Worm (Caenorhabditis elegans) whole organism, young adult: Measurements from ENCODE around the gene rps-4.

Experiments
- F33H1.4 ChIP-seq: fragments of 200-800 bp; sonication (Bioruptor generic); IDR thresholded peaks from 2 replicates; pipeline ENCODE4 v1.3.6; 2022; ENCODE audit warnings: missing genetic modification reagents, missing genetic modification characterization, missing compliant biosample characterization
- F37B4.10 ChIP-seq: fragments of 200-800 bp; sonication (Bioruptor generic); IDR thresholded peaks from 2 replicates; pipeline ENCODE4 v1.3.6; 2022; ENCODE audit warnings: missing genetic modification characterization, missing compliant biosample characterization
- F39B2.1 ChIP-seq: fragments of 200-800 bp; sonication (Bioruptor generic); IDR thresholded peaks from 2 replicates; pipeline ENCODE4 v1.3.6; 2022; ENCODE audit warnings: missing genetic modification reagents, missing genetic modification characterization, missing compliant biosample characterization
- F55B11.4 ChIP-seq: sonication (generic microtip); optimal IDR thresholded peaks from 2 replicates; lab custom pipeline; 2016; ENCODE audit warnings: missing compliant biosample characterization, missing genetic modification characterization, borderline replicate concordance; ENCODE audit not compliant: insufficient read depth
- K12H6.12 ChIP-seq: fragments of 200-800 bp; sonication (Bioruptor generic); optimal IDR thresholded peaks from 2 replicates; lab custom pipeline; 2018; ENCODE audit warnings: mild to moderate bottlenecking, missing genetic modification characterization, missing compliant biosample characterization
- Y67H2A.10 ChIP-seq: fragments of 200-800 bp; sonication (Bioruptor generic); conservative IDR thresholded peaks from 2 replicates; pipeline ENCODE4 v1.3.6; 2022; ENCODE audit warnings: missing genetic modification reagents, missing genetic modification characterization, missing compliant biosample characterization
- ZK185.1 ChIP-seq: sonication (generic microtip); optimal IDR thresholded peaks from 2 replicates; lab custom pipeline; 2016; ENCODE audit warnings: mild to moderate bottlenecking, missing genetic modification characterization, missing compliant biosample characterization; ENCODE audit not compliant: poor library complexity, severe bottlenecking
- akir-1 ChIP-seq: fragments of 200-800 bp; sonication (Bioruptor generic); optimal IDR thresholded peaks from 2 replicates; lab custom pipeline; 2018; ENCODE audit warnings: mild to moderate bottlenecking, missing genetic modification characterization, moderate library complexity, missing compliant biosample characterization
- ama-1 ChIP-seq, 3 experiments: fragments of 150-350 bp in 1 of 3; sonication (generic microtip) in 2 of 3; optimal IDR thresholded peaks; 2 replicates each; lab custom pipeline; 2014 to 2018; ENCODE audit warnings: missing biosample characterization in 2 of 3, missing genetic modification characterization in 2 of 3, missing genetic modification reagents in 2 of 3
- attf-5 ChIP-seq: fragments of 200-800 bp; sonication (Bioruptor generic); optimal IDR thresholded peaks from 2 replicates; lab custom pipeline; 2018; ENCODE audit warnings: mild to moderate bottlenecking, missing genetic modification characterization, missing compliant biosample characterization
- attf-6 ChIP-seq: fragments of 200-800 bp; sonication (Bioruptor generic); IDR thresholded peaks from 2 replicates; pipeline ENCODE4 v1.3.6; 2022; ENCODE audit warnings: missing genetic modification reagents, missing genetic modification characterization, missing compliant biosample characterization
- bed-2 ChIP-seq: fragments of 200-800 bp; sonication (Bioruptor generic); IDR thresholded peaks from 2 replicates; pipeline ENCODE4 v1.3.6; 2022; ENCODE audit warnings: missing genetic modification reagents, missing genetic modification characterization, missing compliant biosample characterization
- ceh-58 ChIP-seq: fragments of 200-800 bp; sonication (Bioruptor generic); IDR thresholded peaks from 2 replicates; pipeline ENCODE4 v1.3.6; 2022; ENCODE audit warnings: missing genetic modification characterization, missing compliant biosample characterization
- chd-7 ChIP-seq: sonication (generic microtip); optimal IDR thresholded peaks from 2 replicates; lab custom pipeline; 2016; ENCODE audit warnings: mild to moderate bottlenecking, missing genetic modification characterization, moderate library complexity, missing compliant biosample characterization
- dox-1 ChIP-seq: fragments of 200-800 bp; sonication (Bioruptor generic); IDR thresholded peaks from 2 replicates; pipeline ENCODE4 v1.3.6; 2022; ENCODE audit warnings: missing genetic modification reagents, missing genetic modification characterization, missing compliant biosample characterization
- dpff-1 ChIP-seq: sonication (generic microtip); optimal IDR thresholded peaks from 2 replicates; lab custom pipeline; 2017; ENCODE audit warnings: mild to moderate bottlenecking, missing genetic modification characterization, missing compliant biosample characterization
- dpl-1 ChIP-seq: fragments of 150-350 bp; optimal IDR thresholded peaks from 2 replicates; lab custom pipeline; 2014; ENCODE audit warnings: missing biosample characterization, missing genetic modification reagents, missing genetic modification characterization
- egrh-3 ChIP-seq: fragments of 200-800 bp; sonication (Bioruptor generic); IDR thresholded peaks from 2 replicates; pipeline ENCODE4 v1.3.6; 2022; ENCODE audit warnings: missing genetic modification reagents, missing genetic modification characterization, missing compliant biosample characterization
- ekl-4 ChIP-seq: fragments of 200-800 bp; sonication (Bioruptor generic); IDR thresholded peaks from 2 replicates; pipeline ENCODE4 v1.3.6; 2022; ENCODE audit warnings: missing genetic modification reagents, missing genetic modification characterization, missing compliant biosample characterization
- fkh-3 ChIP-seq: sonication (generic microtip); optimal IDR thresholded peaks from 2 replicates; lab custom pipeline; 2016; ENCODE audit warnings: mild to moderate bottlenecking, missing genetic modification characterization, missing compliant biosample characterization
- gei-17 ChIP-seq: fragments of 200-800 bp; sonication (Bioruptor generic); optimal IDR thresholded peaks from 2 replicates; lab custom pipeline; 2018; ENCODE audit warnings: mild to moderate bottlenecking, missing genetic modification characterization, missing compliant biosample characterization
- hlh-26 ChIP-seq: fragments of 200-800 bp; sonication (Bioruptor generic); conservative IDR thresholded peaks from 2 replicates; pipeline ENCODE4 v1.3.6; 2022; ENCODE audit warnings: missing genetic modification reagents, missing genetic modification characterization, missing compliant biosample characterization
- hrde-1 ChIP-seq: sonication (generic microtip); optimal IDR thresholded peaks from 2 replicates; lab custom pipeline; 2016; ENCODE audit warnings: missing genetic modification characterization, mild to moderate bottlenecking, missing compliant biosample characterization, moderate library complexity, missing genotype, missing genetic modification reagents, borderline replicate concordance
- hsf-1 ChIP-seq: fragments of 200-800 bp; sonication (Bioruptor generic); IDR thresholded peaks from 2 replicates; pipeline ENCODE4 v1.3.6; 2022; ENCODE audit warnings: missing genetic modification reagents, missing genetic modification characterization, missing compliant biosample characterization
- lin-40 ChIP-seq: sonication (generic microtip); optimal IDR thresholded peaks from 2 replicates; lab custom pipeline; 2016; ENCODE audit warnings: missing genetic modification characterization, mild to moderate bottlenecking, missing compliant biosample characterization, missing genotype, missing genetic modification reagents
- lin-54 ChIP-seq: fragments of 200-800 bp; sonication (Bioruptor generic); optimal IDR thresholded peaks from 2 replicates; lab custom pipeline; 2018; ENCODE audit warnings: mild to moderate bottlenecking, missing genetic modification characterization, missing compliant biosample characterization
- mes-4 ChIP-seq: sonication (generic microtip); optimal IDR thresholded peaks from 2 replicates; lab custom pipeline; 2016; ENCODE audit warnings: missing genotype, missing genetic modification characterization, missing compliant biosample characterization
- nfya-2 ChIP-seq: fragments of 200-800 bp; sonication (Bioruptor generic); IDR thresholded peaks from 2 replicates; pipeline ENCODE4 v1.3.6; 2022; ENCODE audit warnings: missing genetic modification reagents, missing genetic modification characterization, missing compliant biosample characterization
- nfyb-1 ChIP-seq: fragments of 200-800 bp; sonication (Bioruptor generic); IDR thresholded peaks from 2 replicates; pipeline ENCODE4 v1.3.6; 2022; ENCODE audit warnings: missing genetic modification reagents, missing genetic modification characterization, missing compliant biosample characterization
- nhr-90 ChIP-seq: sonication (generic microtip); optimal IDR thresholded peaks from 2 replicates; lab custom pipeline; 2016; ENCODE audit warnings: missing genotype, mild to moderate bottlenecking, missing genetic modification characterization, missing compliant biosample characterization
- pbrm-1 ChIP-seq: fragments of 200-800 bp; sonication (Bioruptor generic); IDR thresholded peaks from 2 replicates; pipeline ENCODE4 v1.3.6; 2022; ENCODE audit warnings: missing genetic modification reagents, missing genetic modification characterization, missing compliant biosample characterization
- pha-4 ChIP-seq: fragments of 150-350 bp; sonication (generic microtip); optimal IDR thresholded peaks from 2 replicates; lab custom pipeline; 2014; ENCODE audit warnings: missing biosample characterization, missing genetic modification reagents, missing genetic modification characterization
- rec-8 ChIP-seq, 2 experiments: sonication (generic microtip); optimal IDR thresholded peaks; 2 replicates each; lab custom pipeline; 2016; ENCODE audit warnings: mild to moderate bottlenecking in 2 of 2, missing genetic modification characterization in 2 of 2, missing genetic modification reagents in 2 of 2, missing genotype in 2 of 2, missing biosample characterization in 1 of 2, missing compliant biosample characterization in 1 of 2, moderate library complexity in 1 of 2
- sdz-38 ChIP-seq: sonication (generic microtip); optimal IDR thresholded peaks from 2 replicates; lab custom pipeline; 2016; ENCODE audit warnings: missing genotype, missing genetic modification characterization, missing compliant biosample characterization
- sea-2 ChIP-seq: fragments of 200-800 bp; sonication (Bioruptor generic); IDR thresholded peaks from 2 replicates; pipeline ENCODE4 v1.3.6; 2022; ENCODE audit warnings: missing genetic modification characterization, missing compliant biosample characterization
- snpc-1.3 ChIP-seq: sonication (generic microtip); optimal IDR thresholded peaks from 2 replicates; lab custom pipeline; 2017; ENCODE audit warnings: missing genetic modification characterization, mild to moderate bottlenecking, missing compliant biosample characterization, antibody characterized with exemption, moderate library complexity, missing genotype, missing genetic modification reagents; ENCODE audit not compliant: insufficient read depth
- tlf-1 ChIP-seq: fragments of 200-800 bp; sonication (Bioruptor generic); optimal IDR thresholded peaks from 2 replicates; lab custom pipeline; 2018; ENCODE audit warnings: mild to moderate bottlenecking, missing genetic modification characterization, missing compliant biosample characterization
- unc-130 ChIP-seq: sonication (generic microtip); optimal IDR thresholded peaks from 2 replicates; lab custom pipeline; 2016; ENCODE audit warnings: missing genetic modification reagents, missing genetic modification characterization, missing compliant biosample characterization
- unc-62 ChIP-seq: fragments of 150-350 bp; optimal IDR thresholded peaks from 2 replicates; lab custom pipeline; 2014; ENCODE audit warnings: missing biosample characterization, missing genetic modification reagents, missing genetic modification characterization
- ztf-18 ChIP-seq: sonication (generic microtip); optimal IDR thresholded peaks from 2 replicates; lab custom pipeline; 2016; ENCODE audit warnings: missing genotype, mild to moderate bottlenecking, missing genetic modification characterization, missing compliant biosample characterization
- ztf-26 ChIP-seq: sonication (generic microtip); optimal IDR thresholded peaks from 2 replicates; lab custom pipeline; 2017; ENCODE audit warnings: missing genetic modification characterization, missing compliant biosample characterization

The rps-4 gene

DNA sequence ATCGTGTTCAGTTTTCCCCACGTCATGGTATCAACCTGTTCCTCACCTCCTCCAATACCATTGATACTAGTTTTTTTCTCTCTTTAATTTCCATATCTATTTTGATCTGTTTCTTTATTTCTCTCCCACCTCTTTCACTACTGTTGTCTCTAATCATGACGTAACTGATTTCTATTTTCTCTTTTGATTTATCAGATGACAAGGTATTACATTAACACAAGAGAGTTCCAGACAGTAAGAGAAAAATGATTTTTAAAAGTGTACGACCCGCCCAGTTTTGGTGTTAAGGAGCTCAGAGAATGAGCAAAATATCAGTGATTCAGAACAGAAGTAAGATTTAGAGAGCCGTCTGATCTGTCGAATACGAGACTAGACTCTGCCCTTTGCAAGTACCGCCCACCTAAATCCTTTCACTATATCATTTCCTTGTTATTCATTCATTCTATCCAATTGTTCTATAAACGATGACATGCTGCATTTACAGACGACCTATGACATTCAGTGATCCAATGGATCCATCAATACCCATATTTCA is 34.7 kb downstream of the rps-4 start, which contains the start of gene nhr-105 (continued):
- TF ChIP-seq attf-6 (GFP tag; lab: Robert Waterston, UW) = no peak
- no peak for TF ChIP-seq gei-17 (GFP tag; lab: Kevin White, UChicago)
- TF ChIP-seq lin-54 (GFP tag; lab: Kevin White, UChicago) = no peak
- TF ChIP-seq F39B2.1 (GFP tag; lab: Robert Waterston, UW) = no peak
- no peak for TF ChIP-seq mes-4 (tag; lab: Kevin White, UChicago)

DNA sequence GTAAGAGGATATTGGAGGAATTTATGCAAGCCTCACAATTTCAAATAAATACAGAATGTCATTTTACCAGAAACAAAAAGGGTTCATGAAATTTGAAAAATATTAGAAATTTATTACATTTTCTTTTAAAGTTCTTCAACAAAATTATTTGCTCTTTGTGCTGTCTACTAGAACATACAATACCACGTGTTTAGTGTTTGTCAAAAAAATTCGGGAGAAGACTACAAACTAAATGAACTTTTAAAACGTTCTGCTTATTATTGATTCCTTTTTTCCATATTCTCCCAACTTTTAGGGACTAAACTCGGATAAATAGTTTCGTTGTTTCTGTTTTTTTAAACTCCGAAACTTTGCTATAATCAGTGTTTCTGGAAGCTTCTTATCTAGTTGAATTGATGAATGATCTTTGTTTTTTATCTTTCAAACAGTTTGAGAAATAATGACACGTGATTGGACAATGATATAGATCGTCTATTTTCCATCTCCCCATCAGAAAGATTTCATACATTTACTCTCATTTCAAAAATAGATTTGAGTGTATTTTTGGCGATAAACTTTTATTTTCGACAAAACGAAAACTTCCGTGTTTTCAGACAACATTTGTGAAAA is 35.7 kb downstream of the rps-4 start:
- TF ChIP-seq egrh-3 (no peak), chd-7 (tag; lab: Kevin White, UChicago) (no peak), attf-5 (GFP tag; lab: Kevin White, UChicago) (no peak), dpff-1 (tag; lab: Kevin White, UChicago) (no peak), ceh-58 (GFP tag; lab: Robert Waterston, UW) (no peak), F37B4.10 (GFP tag; lab: Robert Waterston, UW) (no peak), pbrm-1 (no peak), fkh-3 (no peak), sea-2 (GFP tag; lab: Robert Waterston, UW) (no peak), sdz-38 (no peak), mes-4 (tag; lab: Kevin White, UChicago) (no peak), ztf-18 (tag; lab: Kevin White, UChicago) (no peak), snpc-1.3 (no peak), tlf-1 (GFP tag; lab: Kevin White, UChicago) (no peak), F33H1.4 (no peak), pha-4 (tag; lab: Kevin White, UChicago) (peak; percentile 67), hlh-26 (no peak), dox-1 (GFP tag; lab: Robert Waterston, UW) (no peak), K12H6.12 (no peak), hrde-1 (tag; lab: Kevin White, UChicago) (no peak), dpl-1 (GFP tag; lab: Kevin White, UChicago) (no peak), ama-1 (optimal IDR thresholded peaks at IDR 0.05; lab: Kevin White, UChicago) (peak; percentile 43), ama-1 (GFP tag; optimal IDR thresholded peaks at IDR 0.05; lab: Kevin White, UChicago) (no peak), rec-8 (tag; optimal IDR thresholded peaks at IDR 0.05; lab: Kevin White, UChicago) (no peak), lin-40 (peak; percentile 12), ZK185.1 (tag; lab: Kevin White, UChicago) (peak; percentile 17), nhr-90 (tag; lab: Kevin White, UChicago) (no peak), unc-62 (peak; percentile 3), gei-17 (GFP tag; lab: Kevin White, UChicago) (no peak), ztf-26 (tag; lab: Kevin White, UChicago) (no peak), hsf-1 (peak; percentile 65), akir-1 (GFP tag; lab: Kevin White, UChicago) (no peak), F55B11.4 (tag; lab: Kevin White, UChicago) (no peak), nfyb-1 (GFP tag; lab: Robert Waterston, UW) (no peak), Y67H2A.10 (GFP tag; lab: Robert Waterston, UW) (no peak), bed-2 (GFP tag; lab: Robert Waterston, UW) (no peak), ekl-4 (GFP tag; lab: Robert Waterston, UW) (no peak), nfya-2 (GFP tag; lab: Robert Waterston, UW) (no peak), unc-130 (no peak), lin-54 (GFP tag; lab: Kevin White, UChicago) (no peak)
